Worm (Caenorhabditis elegans): ENCODE results near the gene col-174.

col-174 gene

ce11 chrX:7500970-7501369 lies 45.6 kb upstream of the col-174 start, which contains the start of gene uggt-1 (continued):
- TF ChIP-seq madf-2 (tag; optimal IDR thresholded peaks at IDR 0.05) (peak; percentile 0), tbx-7 (tag; optimal IDR thresholded peaks at IDR 0.05) (no peak), nhr-232 (tag; optimal IDR thresholded peaks at IDR 0.05) (no peak), K02D7.2 (tag; optimal IDR thresholded peaks at IDR 0.05) (no peak), hlh-30 (tag; optimal IDR thresholded peaks at IDR 0.05; ENCODE audit: insufficient read depth) (peak; percentile 78), unc-55 (GFP tag; optimal IDR thresholded peaks at IDR 0.05) (no peak), ceh-48 (tag; optimal IDR thresholded peaks at IDR 0.05) (peak; percentile 44), sox-4 (tag; optimal IDR thresholded peaks at IDR 0.05) (peak; percentile 28), unc-86 (tag; optimal IDR thresholded peaks at IDR 0.05) (peak; percentile 61), ceh-24 (tag; optimal IDR thresholded peaks at IDR 0.05) (no peak), T23F11.4 (GFP tag; optimal IDR thresholded peaks at IDR 0.05) (peak; percentile 52), ets-4 (tag; optimal IDR thresholded peaks at IDR 0.05) (peak; percentile 10), ceh-18 (tag; optimal IDR thresholded peaks at IDR 0.05) (peak; percentile 70), rnt-1 (tag; optimal IDR thresholded peaks at IDR 0.05) (peak; percentile 54), syd-9 (tag; optimal IDR thresholded peaks at IDR 0.05) (peak; percentile 26), npax-4 (tag; optimal IDR thresholded peaks at IDR 0.05) (no peak), ceh-45 (GFP tag; IDR thresholded peaks at IDR 0.05) (no peak), fax-1 (tag; optimal IDR thresholded peaks at IDR 0.05) (peak; percentile 25), mec-3 (tag; optimal IDR thresholded peaks at IDR 0.05; ENCODE audit: borderline replicate concordance) (no peak), nhr-11 (tag; optimal IDR thresholded peaks at IDR 0.05) (no peak), hlh-6 (tag; optimal IDR thresholded peaks at IDR 0.05) (no peak), sdc-2 (tag; optimal IDR thresholded peaks at IDR 0.05) (peak; percentile 63), lim-6 (tag; optimal IDR thresholded peaks at IDR 0.05) (no peak), elt-2 (tag; optimal IDR thresholded peaks at IDR 0.05) (peak; percentile 72), odd-2 (tag; optimal IDR thresholded peaks at IDR 0.05) (no peak), ceh-30 (tag; optimal IDR thresholded peaks at IDR 0.05) (peak; percentile 42), ceh-9 (tag; optimal IDR thresholded peaks at IDR 0.05) (no peak)

ce11 chrX:7502807-7503206 lies 43.8 kb upstream of the col-174 start, which contains the start of gene F48E3.6:
TSS of gene F48E3.6 (minus strand) at chrX:7502907.
- TF ChIP-seq ceh-34 (tag; optimal IDR thresholded peaks at IDR 0.05), result no peak

- TF ChIP-seq ceh-31 (tag; optimal IDR thresholded peaks at IDR 0.05) (no peak), rnt-1 (tag; optimal IDR thresholded peaks at IDR 0.05) (no peak), syd-9 (tag; optimal IDR thresholded peaks at IDR 0.05) (no peak), nhr-232 (tag; optimal IDR thresholded peaks at IDR 0.05) (no peak), ceh-6 (GFP tag; optimal IDR thresholded peaks at IDR 0.05) (no peak), K09A11.1 (tag; optimal IDR thresholded peaks at IDR 0.05; ENCODE audit: insufficient read depth) (no peak), ceh-9 (tag; optimal IDR thresholded peaks at IDR 0.05) (no peak), sox-2 (GFP tag; IDR thresholded peaks at IDR 0.05) (no peak), fax-1 (tag; optimal IDR thresholded peaks at IDR 0.05) (no peak), T23F11.4 (GFP tag; optimal IDR thresholded peaks at IDR 0.05) (no peak), unc-42 (tag; optimal IDR thresholded peaks at IDR 0.05) (no peak), odd-2 (tag; optimal IDR thresholded peaks at IDR 0.05) (no peak), ttx-3 (tag; optimal IDR thresholded peaks at IDR 0.05) (no peak), pat-9 (tag; optimal IDR thresholded peaks at IDR 0.05) (no peak), C08G9.2 (tag; optimal IDR thresholded peaks at IDR 0.05) (no peak), elt-4 (tag; optimal IDR thresholded peaks at IDR 0.05) (no peak), elt-2 (tag; optimal IDR thresholded peaks at IDR 0.05) (no peak), hlh-13 (GFP tag; optimal IDR thresholded peaks at IDR 0.05) (no peak), ceh-14 (tag; optimal IDR thresholded peaks at IDR 0.05) (no peak)
Observed at ce11 chrX:7506533-7506932, 40.1 kb upstream of the col-174 start, which contains the start of gene lgc-11. TSS of gene lgc-11 (minus strand) at chrX:7506633.
